Fruit fly (Drosophila melanogaster) whole organism, wandering third instar larva: ENCODE results near the gene Cpr66Cb.

Source experiments
- Abd-B ChIP-seq: fragments of >200 bp; optimal IDR thresholded peaks from 2 replicates; lab custom pipeline; 2017; ENCODE audit warnings: missing biosample characterization, missing genetic modification characterization
- CG32264 ChIP-seq: fragments of 200-800 bp; sonication (Bioruptor generic); optimal IDR thresholded peaks from 2 replicates; lab custom pipeline; 2016; ENCODE audit warnings: missing biosample characterization, missing genetic modification characterization
- CG9705 ChIP-seq: fragments of 200-800 bp; sonication (Bioruptor generic); optimal IDR thresholded peaks from 2 replicates; lab custom pipeline; 2018; ENCODE audit warnings: missing biosample characterization, mild to moderate bottlenecking, missing genetic modification characterization
- CrebA ChIP-seq: fragments of 200-800 bp; sonication (Bioruptor generic); optimal IDR thresholded peaks from 2 replicates; lab custom pipeline; 2016; ENCODE audit warnings: missing biosample characterization, mild to moderate bottlenecking, missing genetic modification characterization, borderline replicate concordance
- Dfd ChIP-seq: fragments of >200 bp; optimal IDR thresholded peaks from 2 replicates; lab custom pipeline; 2017; ENCODE audit warnings: missing biosample characterization, missing genetic modification characterization
- Dif ChIP-seq: fragments of 200-275, 200-300 bp; sonication (Bioruptor generic); optimal IDR thresholded peaks from 2 replicates; lab custom pipeline; 2018; ENCODE audit warnings: missing biosample characterization, missing genetic modification characterization; ENCODE audit not compliant: partially characterized antibody
- GATAd ChIP-seq: sonication (Bioruptor generic); optimal IDR thresholded peaks from 2 replicates; lab custom pipeline; 2016; ENCODE audit warnings: missing biosample characterization, missing genetic modification characterization
- HLH106 ChIP-seq: fragments of 200-800 bp; optimal IDR thresholded peaks from 3 replicates; lab custom pipeline; 2019; ENCODE audit warnings: missing biosample characterization, mild to moderate bottlenecking, missing genetic modification characterization, moderate library complexity
- Hnf4 ChIP-seq: fragments of 200-800 bp; sonication (Bioruptor generic); optimal IDR thresholded peaks from 2 replicates; lab custom pipeline; 2016; ENCODE audit warnings: missing biosample characterization, mild to moderate bottlenecking, missing genetic modification characterization
- Hr78 ChIP-seq: fragments of >200 bp; optimal IDR thresholded peaks from 2 replicates; lab custom pipeline; 2017; ENCODE audit warnings: missing biosample characterization, missing genetic modification characterization
- Hr83 ChIP-seq: fragments of 200-300 bp; sonication (Bioruptor generic); optimal IDR thresholded peaks from 2 replicates; lab custom pipeline; 2016; ENCODE audit warnings: missing biosample characterization, mild to moderate bottlenecking, missing genetic modification characterization, moderate library complexity; ENCODE audit not compliant: poor library complexity, severe bottlenecking
- Jra ChIP-seq: sonication (Bioruptor generic); optimal IDR thresholded peaks from 2 replicates; lab custom pipeline; 2016; ENCODE audit warnings: missing biosample characterization, missing genetic modification characterization
- Mio ChIP-seq: sonication (Bioruptor generic); optimal IDR thresholded peaks from 2 replicates; lab custom pipeline; 2016; ENCODE audit warnings: missing biosample characterization, missing genetic modification characterization
- Myc ChIP-seq: fragments of >200 bp; optimal IDR thresholded peaks from 2 replicates; lab custom pipeline; 2017
- N ChIP-seq: fragments of >200 bp; optimal IDR thresholded peaks from 2 replicates; lab custom pipeline; 2018; ENCODE audit warnings: missing biosample characterization, missing external identifiers, missing genetic modification characterization
- OdsH ChIP-seq: fragments of 200-800 bp; sonication (Bioruptor generic); optimal IDR thresholded peaks from 2 replicates; lab custom pipeline; 2016; ENCODE audit warnings: missing biosample characterization, mild to moderate bottlenecking, missing genetic modification characterization
- Rel ChIP-seq, 2 experiments: fragments of 200-800 bp; sonication (Bioruptor generic) in 1 of 2; optimal IDR thresholded peaks; 2 replicates in 1 of 2; 3 replicates in 1 of 2; lab custom pipeline; 2016 to 2019; ENCODE audit warnings: mild to moderate bottlenecking in 2 of 2, missing biosample characterization in 2 of 2, missing genetic modification characterization in 2 of 2, moderate library complexity in 1 of 2
- Sp1 ChIP-seq: fragments of 200-800 bp; sonication (Bioruptor generic); optimal IDR thresholded peaks from 3 replicates; lab custom pipeline; 2019; ENCODE audit warnings: missing biosample characterization, mild to moderate bottlenecking, missing genetic modification characterization, moderate library complexity
- Vsx2 ChIP-seq: fragments of 200-300, 225-300 bp; sonication (Bioruptor generic); optimal IDR thresholded peaks from 2 replicates; lab custom pipeline; 2018; ENCODE audit warnings: missing biosample characterization, missing genetic modification characterization; ENCODE audit not compliant: partially characterized antibody
- br ChIP-seq: fragments of 200-800 bp; sonication (Bioruptor generic); optimal IDR thresholded peaks from 2 replicates; lab custom pipeline; 2016; ENCODE audit warnings: missing biosample characterization, missing genetic modification characterization
- dl ChIP-seq, 2 experiments: fragments of 175-275, 200-275 bp in 1 of 2; fragments of 200-275 bp in 1 of 2; sonication (Bioruptor generic); optimal IDR thresholded peaks; lab custom pipeline; 2018; ENCODE audit warnings: mild to moderate bottlenecking in 2 of 2, missing biosample characterization in 2 of 2, missing genetic modification characterization in 2 of 2, moderate library complexity in 2 of 2; ENCODE audit not compliant: partially characterized antibody in 2 of 2, insufficient read depth in 1 of 2
- dmrt93B ChIP-seq: fragments of 200-800 bp; sonication (Bioruptor generic); optimal IDR thresholded peaks from 2 replicates; lab custom pipeline; 2018; ENCODE audit warnings: missing biosample characterization, mild to moderate bottlenecking, missing genetic modification characterization
- dsf ChIP-seq: sonication (Bioruptor generic); optimal IDR thresholded peaks from 2 replicates; lab custom pipeline; 2016; ENCODE audit warnings: missing biosample characterization, missing genetic modification characterization, borderline replicate concordance
- ey ChIP-seq: fragments of 200-800 bp; sonication (Bioruptor generic); optimal IDR thresholded peaks from 2 replicates; lab custom pipeline; 2016; ENCODE audit warnings: missing biosample characterization, missing genetic modification characterization
- foxo ChIP-seq, 2 experiments: fragments of 200-800 bp; sonication (Bioruptor generic); optimal IDR thresholded peaks; 2 replicates in 1 of 2; 3 replicates in 1 of 2; lab custom pipeline; 2016 to 2017; ENCODE audit warnings: missing biosample characterization in 2 of 2, missing genetic modification characterization in 2 of 2
- fru ChIP-seq: fragments of 200-800 bp; sonication (Bioruptor generic); optimal IDR thresholded peaks from 3 replicates; lab custom pipeline; 2016; ENCODE audit warnings: missing biosample characterization, mild to moderate bottlenecking, missing genetic modification characterization
- h ChIP-seq: fragments of 200-800 bp; sonication (Bioruptor generic); optimal IDR thresholded peaks from 3 replicates; lab custom pipeline; 2016; ENCODE audit warnings: missing biosample characterization, mild to moderate bottlenecking, missing genetic modification characterization
- jim ChIP-seq: fragments of 175-275, 200-325 bp; sonication (Bioruptor generic); optimal IDR thresholded peaks from 2 replicates; lab custom pipeline; 2016; ENCODE audit warnings: missing biosample characterization, mild to moderate bottlenecking, missing genetic modification characterization
- lola ChIP-seq: fragments of >200 bp; optimal IDR thresholded peaks from 2 replicates; lab custom pipeline; 2017; ENCODE audit warnings: missing biosample characterization, missing genetic modification characterization
- pan ChIP-seq: fragments of >200 bp; optimal IDR thresholded peaks from 2 replicates; lab custom pipeline; 2017
- rgr ChIP-seq: fragments of 200-800 bp; sonication (Bioruptor generic); optimal IDR thresholded peaks from 3 replicates; lab custom pipeline; 2016; ENCODE audit warnings: missing biosample characterization, mild to moderate bottlenecking, missing genetic modification characterization
- sage ChIP-seq: fragments of 200-800 bp; sonication (Bioruptor generic); optimal IDR thresholded peaks from 2 replicates; lab custom pipeline; 2016; ENCODE audit warnings: missing biosample characterization, mild to moderate bottlenecking, missing genetic modification characterization
- sv ChIP-seq: fragments of 200-800 bp; sonication (Bioruptor generic); optimal IDR thresholded peaks from 3 replicates; lab custom pipeline; 2016; ENCODE audit warnings: missing biosample characterization, missing genetic modification characterization
- tai ChIP-seq: sonication (Bioruptor generic); optimal IDR thresholded peaks from 2 replicates; lab custom pipeline; 2016; ENCODE audit warnings: missing biosample characterization, missing genetic modification characterization
- usp ChIP-seq: fragments of >200 bp; optimal IDR thresholded peaks from 2 replicates; lab custom pipeline; 2017; ENCODE audit warnings: missing biosample characterization, missing genetic modification characterization
- woc ChIP-seq: sonication (Bioruptor generic); optimal IDR thresholded peaks from 2 replicates; lab custom pipeline; 2016; ENCODE audit warnings: missing biosample characterization, mild to moderate bottlenecking, missing genetic modification characterization

Gene Cpr66Cb

DNA sequence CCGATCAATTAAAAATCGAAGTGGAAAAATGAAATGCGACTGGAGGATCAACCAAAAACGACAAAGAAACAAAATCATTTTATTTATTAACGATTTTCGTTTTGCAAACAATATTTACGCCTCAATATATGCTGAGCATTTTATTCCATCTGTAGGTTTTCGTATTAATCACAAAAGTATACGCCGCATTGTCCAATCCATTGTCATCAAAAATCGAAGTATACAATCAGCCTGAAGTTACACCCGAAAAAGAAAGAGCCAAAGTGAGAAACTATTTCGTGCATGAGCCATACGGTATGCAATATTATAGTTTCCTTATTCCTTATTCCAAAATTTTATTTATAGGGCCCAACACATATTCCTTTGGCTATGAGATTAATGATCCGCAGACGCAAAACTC, 7.5 kb upstream of the Cpr66Cb start:
- peak; percentile 54 for TF ChIP-seq Dif (GFP tag; lab: Kevin White, UChicago)
- peak; percentile 79 for TF ChIP-seq Vsx2
- no peak for TF ChIP-seq foxo (GFP tag; optimal IDR thresholded peaks at IDR 0.05; lab: Kevin White, UChicago)
- TF ChIP-seq tai (GFP tag; lab: Kevin White, UChicago) = no peak
- no peak for TF ChIP-seq dl (GFP tag; optimal IDR thresholded peaks at IDR 0.05; lab: Kevin White, UChicago; ENCODE audit: insufficient read depth in 1 of 2, partially characterized antibody in 2 of 2)
- peak; percentile 89 for TF ChIP-seq N (GFP tag; lab: Kevin White, UChicago)
- TF ChIP-seq rgr = no peak
- TF ChIP-seq Myc (lab: Kevin White, UChicago) = peak; percentile 96
- TF ChIP-seq Abd-B (GFP tag; lab: Kevin White, UChicago) = no peak
- TF ChIP-seq CrebA (GFP tag; lab: Kevin White, UChicago) = no peak
- TF ChIP-seq woc (GFP tag; lab: Kevin White, UChicago) = no peak
- TF ChIP-seq Jra = no peak

DNA sequence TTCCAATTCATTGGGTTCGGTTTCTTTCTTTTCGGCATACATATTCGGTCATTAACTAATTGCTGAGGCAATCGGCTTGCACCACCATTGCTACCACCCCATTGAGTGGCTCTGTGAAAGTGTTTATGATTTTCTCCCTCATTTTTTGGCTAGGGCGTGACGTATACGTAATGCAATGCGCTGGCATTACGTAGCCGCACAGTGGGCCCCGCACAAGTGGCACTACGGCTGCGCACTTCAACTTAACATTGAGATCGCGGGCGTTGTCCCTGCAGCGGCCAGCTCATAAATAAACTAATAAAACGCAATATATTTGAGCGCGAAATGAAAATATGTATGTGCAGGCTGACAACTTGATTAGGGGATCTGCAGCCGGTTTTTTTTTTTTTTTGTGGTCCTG, 5.1 kb upstream of the Cpr66Cb start:
- TF ChIP-seq Mio (GFP tag; lab: Kevin White, UChicago) (no peak), dsf (GFP tag; lab: Kevin White, UChicago) (no peak), Myc (lab: Kevin White, UChicago) (no peak), dmrt93B (GFP tag; lab: Kevin White, UChicago) (no peak), CrebA (GFP tag; lab: Kevin White, UChicago) (no peak), sv (GFP tag; lab: Kevin White, UChicago) (no peak), Hnf4 (GFP tag; lab: Kevin White, UChicago) (no peak), HLH106 (tag; lab: Kevin White, UChicago) (no peak), br (GFP tag; lab: Kevin White, UChicago) (no peak), foxo (GFP tag; optimal IDR thresholded peaks at IDR 0.05; lab: Kevin White, UChicago) (no peak), ey (GFP tag; lab: Kevin White, UChicago) (no peak), Dif (GFP tag; lab: Kevin White, UChicago) (no peak), lola (no peak), h (GFP tag; lab: Kevin White, UChicago) (no peak), OdsH (GFP tag; lab: Kevin White, UChicago) (no peak), Rel (GFP tag; optimal IDR thresholded peaks at IDR 0.05; lab: Kevin White, UChicago) (no peak), Rel (tag; optimal IDR thresholded peaks at IDR 0.05; lab: Kevin White, UChicago) (no peak), Abd-B (GFP tag; lab: Kevin White, UChicago) (no peak)
- TF ChIP-seq, all 38 proteins: peak for 0

DNA sequence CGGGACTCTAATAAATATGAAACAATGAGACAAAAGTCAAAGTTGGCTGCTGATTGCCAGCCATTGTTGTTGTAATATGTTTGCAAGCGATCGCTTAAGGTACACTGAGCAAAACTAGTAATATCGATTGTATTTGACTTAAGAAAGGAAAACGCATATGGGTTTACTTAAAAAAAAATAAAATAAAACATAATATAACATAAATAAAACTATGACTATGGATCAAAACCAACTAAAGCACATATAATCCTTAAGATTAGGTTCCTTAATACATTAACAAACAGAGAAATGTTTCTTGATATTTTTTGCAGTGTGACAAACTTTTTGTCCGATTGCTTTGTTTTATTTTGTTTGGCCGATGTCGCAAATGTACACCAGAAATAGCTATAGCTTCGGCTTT, 2.9 kb upstream of the Cpr66Cb start:
- no peak for TF ChIP-seq sage (GFP tag; lab: Kevin White, UChicago)
- TF ChIP-seq Sp1 (GFP tag; lab: Kevin White, UChicago) = no peak
- TF ChIP-seq Rel (GFP tag; optimal IDR thresholded peaks at IDR 0.05; lab: Kevin White, UChicago) = no peak
- TF ChIP-seq Rel (tag; optimal IDR thresholded peaks at IDR 0.05; lab: Kevin White, UChicago) = no peak
- TF ChIP-seq dl (GFP tag; optimal IDR thresholded peaks at IDR 0.05; lab: Kevin White, UChicago; ENCODE audit: insufficient read depth in 1 of 2, partially characterized antibody in 2 of 2) = no peak
- no peak for TF ChIP-seq CG9705 (GFP tag; lab: Kevin White, UChicago)
- TF ChIP-seq Jra = no peak
- TF ChIP-seq Hr83 (GFP tag; lab: Kevin White, UChicago) = no peak
- TF ChIP-seq Myc (lab: Kevin White, UChicago) = no peak
- TF ChIP-seq, all 38 proteins: peak for 0

DNA sequence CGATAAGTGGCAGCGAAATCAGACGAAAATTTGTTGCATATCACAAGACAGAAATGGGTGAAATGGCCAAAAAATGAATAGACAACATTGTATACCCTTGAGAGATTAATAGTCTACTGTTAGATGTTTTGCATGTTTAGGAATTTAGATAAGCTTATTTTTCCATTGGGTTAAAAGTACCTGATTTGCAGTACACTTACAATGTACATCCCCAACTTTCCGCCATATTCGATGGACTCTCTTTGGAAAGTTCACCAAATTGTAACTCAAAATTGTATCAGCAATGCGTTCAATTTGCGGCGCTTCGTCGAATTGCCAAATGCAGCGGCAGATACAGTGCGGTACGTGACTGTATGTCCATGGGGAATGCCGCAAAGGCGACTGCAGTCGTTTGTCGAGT, 2.1 kb upstream of the Cpr66Cb start:
- no peak for TF ChIP-seq CG9705 (GFP tag; lab: Kevin White, UChicago)

DNA sequence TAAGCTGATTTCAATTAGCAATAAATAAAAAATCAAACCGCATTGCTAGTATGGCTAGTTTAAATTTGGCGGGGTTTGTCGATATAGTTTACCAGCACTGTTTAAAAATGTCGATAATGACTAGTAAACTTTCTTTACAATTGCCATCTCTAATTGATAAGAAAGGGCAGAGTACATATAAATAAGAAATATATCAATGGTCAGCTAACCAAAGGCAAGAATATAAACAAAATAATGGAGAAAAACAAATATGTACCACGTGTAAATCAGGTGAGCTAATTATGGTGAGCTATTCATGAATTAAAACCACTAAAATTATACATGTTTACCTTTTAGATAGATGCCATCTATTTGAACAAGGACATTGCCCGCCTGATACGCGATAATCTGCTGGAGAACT, 2.4 kb downstream of the Cpr66Cb start, which contains the start of gene Pex2:
Gene Pex2, plus strand, starts transcription at position 131 of the 400 bp plus-strand sequence.
- no peak for TF ChIP-seq N (GFP tag; lab: Kevin White, UChicago)
- TF ChIP-seq h (GFP tag; lab: Kevin White, UChicago) = no peak
- TF ChIP-seq br (GFP tag; lab: Kevin White, UChicago) = no peak
- TF ChIP-seq sage (GFP tag; lab: Kevin White, UChicago) = peak; percentile 33
- TF ChIP-seq lola = no peak
- no peak for TF ChIP-seq Dif (GFP tag; lab: Kevin White, UChicago)
- no peak for TF ChIP-seq Vsx2
- no peak for TF ChIP-seq jim (GFP tag; lab: Kevin White, UChicago)
- TF ChIP-seq Rel (GFP tag; optimal IDR thresholded peaks at IDR 0.05; lab: Kevin White, UChicago) = no peak
- TF ChIP-seq Rel (tag; optimal IDR thresholded peaks at IDR 0.05; lab: Kevin White, UChicago) = no peak
- TF ChIP-seq Hr83 (GFP tag; lab: Kevin White, UChicago) = no peak
- TF ChIP-seq CG32264 (GFP tag; lab: Kevin White, UChicago) = no peak
- no peak for TF ChIP-seq pan (lab: Kevin White, UChicago)
- TF ChIP-seq sv (GFP tag; lab: Kevin White, UChicago) = no peak
- no peak for TF ChIP-seq woc (GFP tag; lab: Kevin White, UChicago)
- TF ChIP-seq fru = peak; percentile 34
- no peak for TF ChIP-seq Dfd (GFP tag; lab: Kevin White, UChicago)
- TF ChIP-seq tai (GFP tag; lab: Kevin White, UChicago) = no peak
- TF ChIP-seq Myc (lab: Kevin White, UChicago) = no peak
- TF ChIP-seq ey (GFP tag; lab: Kevin White, UChicago) = no peak
- no peak for TF ChIP-seq dmrt93B (GFP tag; lab: Kevin White, UChicago)
- TF ChIP-seq GATAd (GFP tag; lab: Kevin White, UChicago) = peak; percentile 30
- no peak for TF ChIP-seq foxo (GFP tag; optimal IDR thresholded peaks at IDR 0.05; lab: Kevin White, UChicago)
- no peak for TF ChIP-seq dl (GFP tag; optimal IDR thresholded peaks at IDR 0.05; lab: Kevin White, UChicago; ENCODE audit: insufficient read depth in 1 of 2, partially characterized antibody in 2 of 2)
- TF ChIP-seq usp (GFP tag; lab: Kevin White, UChicago) = no peak
- TF ChIP-seq dsf (GFP tag; lab: Kevin White, UChicago) = no peak
- no peak for TF ChIP-seq Hr78 (GFP tag; lab: Kevin White, UChicago)
- TF ChIP-seq CrebA (GFP tag; lab: Kevin White, UChicago) = no peak
- TF ChIP-seq OdsH (GFP tag; lab: Kevin White, UChicago) = peak; percentile 21
- peak; percentile 9 for TF ChIP-seq Jra
